Fruit fly (Drosophila melanogaster) whole organism, embryonic: ENCODE measurements around the gene dgt2.
A peak's percentile ranks its signal among the peaks of the same experiment; 100 is the strongest.

Experiments
- Bgb ChIP-seq: fragments of 200-800 bp; sonication (Bioruptor generic); IDR thresholded peaks from 2 replicates; pipeline ENCODE4 v1.3.6; 2022; ENCODE audit warnings: missing biosample characterization, missing genetic modification characterization; ENCODE audit not compliant: partially characterized antibody
- C15 ChIP-seq: fragments of 200-800 bp; sonication (Bioruptor generic); IDR thresholded peaks from 3 replicates; pipeline ENCODE4 v1.3.6; 2022; ENCODE audit warnings: missing biosample characterization, missing genetic modification characterization
- CG1024 ChIP-seq: fragments of 200-800 bp; sonication (Bioruptor generic); IDR thresholded peaks from 2 replicates; pipeline ENCODE4 v1.3.6; 2022; ENCODE audit warnings: missing biosample characterization, missing genetic modification characterization
- CG10959 ChIP-seq: fragments of 200-800 bp; sonication (Bioruptor generic); IDR thresholded peaks from 2 replicates; pipeline ENCODE4 v1.3.6; 2022; ENCODE audit warnings: missing biosample characterization, missing genetic modification characterization
- CG11093 ChIP-seq: fragments of 200-800 bp; sonication (Bioruptor generic); IDR thresholded peaks from 3 replicates; pipeline ENCODE4 v1.3.6; 2022; ENCODE audit warnings: missing biosample characterization, missing genetic modification characterization
- CG11247 ChIP-seq: fragments of 200-800 bp; sonication (Bioruptor generic); IDR thresholded peaks from 2 replicates; pipeline ENCODE4 v1.3.6; 2022; ENCODE audit warnings: missing biosample characterization, missing genetic modification characterization
- CG11560 ChIP-seq: fragments of 200-800 bp; sonication (Bioruptor generic); IDR thresholded peaks from 3 replicates; pipeline ENCODE4 v1.3.6; 2022; ENCODE audit warnings: missing biosample characterization, missing genetic modification characterization
- CG11696 ChIP-seq: fragments of 200-800 bp; sonication (Bioruptor generic); IDR thresholded peaks from 2 replicates; pipeline ENCODE4 v1.3.6; 2022; ENCODE audit warnings: missing biosample characterization, missing genetic modification characterization
- CG1233 ChIP-seq: fragments of 200-800 bp; sonication (Bioruptor generic); optimal IDR thresholded peaks from 4 replicates; lab custom pipeline; 2018; ENCODE audit warnings: missing biosample characterization, mild to moderate bottlenecking, missing genetic modification characterization
- CG12391 ChIP-seq: fragments of 200-800 bp; sonication (Bioruptor generic); optimal IDR thresholded peaks from 3 replicates; lab custom pipeline; 2018; ENCODE audit warnings: missing biosample characterization, mild to moderate bottlenecking, missing genetic modification characterization, moderate library complexity
- CG15269 ChIP-seq: fragments of 200-800 bp; sonication (Bioruptor generic); optimal IDR thresholded peaks from 2 replicates; lab custom pipeline; 2018; ENCODE audit warnings: missing biosample characterization, mild to moderate bottlenecking, missing genetic modification characterization, moderate library complexity
- CG17912 ChIP-seq: fragments of 200-800 bp; sonication (Bioruptor generic); optimal IDR thresholded peaks from 2 replicates; lab custom pipeline; 2018; ENCODE audit warnings: missing biosample characterization, mild to moderate bottlenecking, missing genetic modification characterization
- CG1792 ChIP-seq: fragments of 200-800 bp; sonication (Bioruptor generic); optimal IDR thresholded peaks from 2 replicates; lab custom pipeline; 2016; ENCODE audit warnings: missing biosample characterization, missing genetic modification characterization
- CG2712 ChIP-seq: fragments of 200-800 bp; optimal IDR thresholded peaks from 3 replicates; lab custom pipeline; 2019; ENCODE audit warnings: missing biosample characterization, mild to moderate bottlenecking, missing genetic modification characterization, moderate library complexity
- CG3065 ChIP-seq: fragments of 200-800 bp; sonication (Bioruptor generic); optimal IDR thresholded peaks from 2 replicates; lab custom pipeline; 2016; ENCODE audit warnings: missing biosample characterization, missing genetic modification characterization
- CG31365 ChIP-seq: fragments of 200-800 bp; sonication (Bioruptor generic); optimal IDR thresholded peaks from 2 replicates; lab custom pipeline; 2018; ENCODE audit warnings: missing biosample characterization, mild to moderate bottlenecking, missing genetic modification characterization
- CG31441 ChIP-seq: fragments of 200-800 bp; sonication (Bioruptor generic); IDR thresholded peaks from 2 replicates; pipeline ENCODE4 v1.3.6; 2022; ENCODE audit warnings: missing biosample characterization, missing genetic modification characterization
- CG33213 ChIP-seq: fragments of 200-800 bp; sonication (Bioruptor generic); optimal IDR thresholded peaks from 3 replicates; lab custom pipeline; 2016; ENCODE audit warnings: missing biosample characterization, missing genetic modification characterization
- CG34224 ChIP-seq: fragments of 200-800 bp; sonication (Bioruptor generic); IDR thresholded peaks from 3 replicates; pipeline ENCODE4 v1.3.6; 2022; ENCODE audit warnings: missing biosample characterization, missing genetic modification characterization; ENCODE audit not compliant: partially characterized antibody
- CG6654 ChIP-seq: fragments of 200-800 bp; sonication (Bioruptor generic); optimal IDR thresholded peaks from 2 replicates; lab custom pipeline; 2017; ENCODE audit warnings: missing biosample characterization, mild to moderate bottlenecking, missing genetic modification characterization
- CG7271 ChIP-seq: fragments of 200-800 bp; sonication (Bioruptor generic); optimal IDR thresholded peaks from 2 replicates; lab custom pipeline; 2018; ENCODE audit warnings: missing biosample characterization, mild to moderate bottlenecking, missing genetic modification characterization, moderate library complexity
- CG8944 ChIP-seq: fragments of 200-800 bp; sonication (Bioruptor generic); optimal IDR thresholded peaks from 3 replicates; lab custom pipeline; 2016; ENCODE audit warnings: missing biosample characterization, missing genetic modification characterization
- CG9817 ChIP-seq: fragments of 200-800 bp; sonication (Bioruptor generic); optimal IDR thresholded peaks from 2 replicates; lab custom pipeline; 2018; ENCODE audit warnings: missing biosample characterization, mild to moderate bottlenecking, missing genetic modification characterization, moderate library complexity
- CHES-1-like ChIP-seq: fragments of 200-800 bp; sonication (Bioruptor generic); optimal IDR thresholded peaks from 2 replicates; lab custom pipeline; 2016; ENCODE audit warnings: missing biosample characterization, missing genetic modification characterization
- CTCF ChIP-seq: fragments of 200-800 bp; sonication (Bioruptor generic); optimal IDR thresholded peaks from 2 replicates; lab custom pipeline; 2017; ENCODE audit warnings: missing biosample characterization, mild to moderate bottlenecking, missing genetic modification characterization, moderate library complexity
- Chrac-16 ChIP-seq: fragments of 200-800 bp; sonication (Bioruptor generic); optimal IDR thresholded peaks from 3 replicates; lab custom pipeline; 2016; ENCODE audit warnings: missing biosample characterization, missing genetic modification characterization
- CkIIα-i1 ChIP-seq: fragments of 200-800 bp; sonication (Bioruptor generic); IDR thresholded peaks from 2 replicates; pipeline ENCODE4 v1.3.6; 2022; ENCODE audit warnings: missing biosample characterization, missing genetic modification characterization
- Dip2 ChIP-seq: fragments of 200-800 bp; sonication (Bioruptor generic); IDR thresholded peaks from 2 replicates; pipeline ENCODE4 v1.3.6; 2022; ENCODE audit warnings: missing biosample characterization, missing genetic modification characterization
- Dp ChIP-seq: fragments of 200-800 bp; sonication (Bioruptor generic); optimal IDR thresholded peaks from 2 replicates; lab custom pipeline; 2018; ENCODE audit warnings: missing biosample characterization, mild to moderate bottlenecking, missing genetic modification characterization, moderate library complexity
- Ets97D ChIP-seq: fragments of 200-800 bp; sonication (Bioruptor generic); optimal IDR thresholded peaks from 3 replicates; lab custom pipeline; 2016; ENCODE audit warnings: missing biosample characterization, missing genetic modification characterization
- HLH3B ChIP-seq: fragments of 200-800 bp; sonication (Bioruptor generic); IDR thresholded peaks from 2 replicates; pipeline ENCODE4 v1.3.6; 2022; ENCODE audit warnings: missing biosample characterization, missing genetic modification characterization
- Hr78 ChIP-seq, 2 experiments: fragments of 200-800 bp in 1 of 2; fragments of >200 bp in 1 of 2; sonication (Bioruptor generic) in 1 of 2; optimal IDR thresholded peaks; 2 replicates each; lab custom pipeline; 2017 to 2019; ENCODE audit warnings: missing biosample characterization in 2 of 2, missing genetic modification characterization in 2 of 2, mild to moderate bottlenecking in 1 of 2, moderate library complexity in 1 of 2
- Max ChIP-seq: fragments of 200-800 bp; sonication (Bioruptor generic); optimal IDR thresholded peaks from 2 replicates; lab custom pipeline; 2016; ENCODE audit warnings: missing biosample characterization, mild to moderate bottlenecking, missing genetic modification characterization
- Meics ChIP-seq: fragments of 200-800 bp; sonication (Bioruptor generic); optimal IDR thresholded peaks from 2 replicates; lab custom pipeline; 2017; ENCODE audit warnings: missing biosample characterization, mild to moderate bottlenecking, missing genetic modification characterization
- NC2β ChIP-seq: fragments of 200-800 bp; sonication (Bioruptor generic); optimal IDR thresholded peaks from 2 replicates; lab custom pipeline; 2016; ENCODE audit warnings: missing biosample characterization, missing genetic modification characterization
- NfI ChIP-seq: fragments of 200-800 bp; sonication (Bioruptor generic); optimal IDR thresholded peaks from 3 replicates; lab custom pipeline; 2018; ENCODE audit warnings: missing biosample characterization, mild to moderate bottlenecking, missing genetic modification characterization, moderate library complexity
- aop ChIP-seq: fragments of 200-800 bp; sonication (Bioruptor generic); IDR thresholded peaks from 2 replicates; pipeline ENCODE4 v1.3.6; 2022; ENCODE audit warnings: missing biosample characterization, missing genetic modification characterization
- br ChIP-seq: fragments of >200 bp; optimal IDR thresholded peaks from 2 replicates; lab custom pipeline; 2017
- bsh ChIP-seq, 2 experiments: fragments of 200-800 bp; sonication (Bioruptor generic); optimal IDR thresholded peaks; 2 replicates each; lab custom pipeline; 2017 to 2018; ENCODE audit warnings: mild to moderate bottlenecking in 2 of 2, missing biosample characterization in 2 of 2, missing genetic modification characterization in 2 of 2, moderate library complexity in 1 of 2
- disco-r ChIP-seq: fragments of 200-800 bp; sonication (Bioruptor generic); optimal IDR thresholded peaks from 2 replicates; lab custom pipeline; 2016; ENCODE audit warnings: missing biosample characterization, missing genetic modification characterization
- ems ChIP-seq: fragments of 200-800 bp; sonication (Bioruptor generic); optimal IDR thresholded peaks from 3 replicates; lab custom pipeline; 2016; ENCODE audit warnings: missing biosample characterization, missing genetic modification characterization
- fd64A ChIP-seq: fragments of 200-800 bp; sonication (Bioruptor generic); optimal IDR thresholded peaks from 3 replicates; lab custom pipeline; 2018; ENCODE audit warnings: missing biosample characterization, mild to moderate bottlenecking, missing genetic modification characterization
- fru ChIP-seq: fragments of >200 bp; optimal IDR thresholded peaks from 2 replicates; lab custom pipeline; 2017
- jigr1 ChIP-seq: fragments of 200-800 bp; sonication (Bioruptor generic); IDR thresholded peaks from 3 replicates; pipeline ENCODE4 v1.3.6; 2022; ENCODE audit warnings: missing biosample characterization, missing genetic modification characterization
- jing ChIP-seq: fragments of 200-800 bp; sonication (Bioruptor generic); optimal IDR thresholded peaks from 2 replicates; lab custom pipeline; 2018; ENCODE audit warnings: missing biosample characterization, mild to moderate bottlenecking, missing genetic modification characterization
- lbe ChIP-seq: fragments of 200-800 bp; sonication (Bioruptor generic); optimal IDR thresholded peaks from 2 replicates; lab custom pipeline; 2016; ENCODE audit warnings: missing biosample characterization, mild to moderate bottlenecking, missing genetic modification characterization
- repo ChIP-seq: fragments of 200-800 bp; sonication (Bioruptor generic); optimal IDR thresholded peaks from 2 replicates; lab custom pipeline; 2016; ENCODE audit warnings: missing biosample characterization, missing genetic modification characterization
- schlank ChIP-seq: fragments of 200-800 bp; sonication (Bioruptor generic); optimal IDR thresholded peaks from 2 replicates; lab custom pipeline; 2018; ENCODE audit warnings: missing biosample characterization, mild to moderate bottlenecking, missing genetic modification characterization
- sna ChIP-seq: fragments of 200-800 bp; sonication (Bioruptor generic); IDR thresholded peaks from 2 replicates; pipeline ENCODE4 v1.3.6; 2022; ENCODE audit warnings: missing biosample characterization, missing genetic modification characterization; ENCODE audit not compliant: partially characterized antibody
- so ChIP-seq: fragments of 200-800 bp; sonication (Bioruptor generic); IDR thresholded peaks from 3 replicates; pipeline ENCODE4 v1.3.6; 2022; ENCODE audit warnings: missing biosample characterization, missing genetic modification characterization
- tx ChIP-seq: fragments of 200-800 bp; sonication (Bioruptor generic); optimal IDR thresholded peaks from 2 replicates; lab custom pipeline; 2016; ENCODE audit warnings: missing biosample characterization, missing genetic modification characterization
- wdn ChIP-seq: fragments of 200-800 bp; sonication (Bioruptor generic); IDR thresholded peaks from 2 replicates; pipeline ENCODE4 v1.3.6; 2022; ENCODE audit warnings: missing biosample characterization, missing genetic modification characterization
- yki ChIP-seq: fragments of >200 bp; optimal IDR thresholded peaks from 3 replicates; lab custom pipeline; 2018

Gene dgt2

DNA sequence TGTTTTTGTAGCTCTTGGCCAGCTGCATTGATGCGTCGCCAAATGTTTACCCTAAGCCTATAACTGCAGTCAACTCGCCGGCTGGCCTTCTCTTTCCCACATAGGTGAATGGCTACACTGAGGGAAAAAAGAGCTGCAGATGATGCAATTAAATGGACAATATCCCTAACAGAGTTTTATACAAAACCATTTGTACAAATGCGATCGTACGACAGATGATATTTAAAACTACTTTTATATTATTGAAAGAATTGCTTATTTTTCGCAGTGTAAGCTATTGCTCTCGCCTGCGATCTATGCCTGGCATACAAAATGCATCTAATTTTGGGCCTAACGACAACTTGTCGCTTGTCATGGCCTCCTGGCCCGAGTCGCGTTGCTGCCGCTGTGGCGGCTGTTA is 39.8 kb upstream of the dgt2 start (continued):
- peak; percentile 18; the same call in 1 of the 2 replicates for TF ChIP-seq wdn
- peak; percentile 44 for TF ChIP-seq CG12391 (tag; lab: Kevin White, UChicago)
- TF ChIP-seq CG8944 (GFP tag; lab: Kevin White, UChicago) = no peak
- no peak for TF ChIP-seq ems (GFP tag; lab: Kevin White, UChicago)
- TF ChIP-seq CG3065 = no peak
- TF ChIP-seq CG34224 = no peak
- TF ChIP-seq fd64A (GFP tag; lab: Kevin White, UChicago) = no peak
- no peak for TF ChIP-seq CG7271 (tag; lab: Kevin White, UChicago)
- no peak for TF ChIP-seq CkIIα-i1 (GFP tag; lab: Robert Waterston, UW)
- TF ChIP-seq so (GFP tag; lab: Robert Waterston, UW) = 0 out of 3 replicates have a peak, but pooled peaks have one; percentile 19
- TF ChIP-seq CG6654 = no peak
- no peak for TF ChIP-seq Hr78 (GFP tag; optimal IDR thresholded peaks at IDR 0.05; lab: Kevin White, UChicago)
- no peak for TF ChIP-seq CG1792 (GFP tag; lab: Kevin White, UChicago)
- TF ChIP-seq Max (GFP tag; lab: Kevin White, UChicago) = peak; percentile 6
- no peak for TF ChIP-seq CG11560 (tag; lab: Robert Waterston, UW)
- no peak for TF ChIP-seq Meics (GFP tag; lab: Kevin White, UChicago)
- TF ChIP-seq CG11093 (GFP tag; lab: Robert Waterston, UW) = no peak
- TF ChIP-seq NC2β (GFP tag; lab: Kevin White, UChicago) = peak; percentile 8
- no peak for TF ChIP-seq lbe (GFP tag; lab: Kevin White, UChicago)
- TF ChIP-seq CG1024 (GFP tag; lab: Robert Waterston, UW) = peak; percentile 30; the same call in 1 of the 2 replicates
- TF ChIP-seq CG10959 (GFP tag; lab: Robert Waterston, UW) = peak; percentile 62
- TF ChIP-seq C15 (GFP tag; lab: Robert Waterston, UW) = no peak
- TF ChIP-seq jing (GFP tag; lab: Kevin White, UChicago) = peak; percentile 23
- TF ChIP-seq CG11696 (GFP tag; lab: Robert Waterston, UW) = peak; percentile 54
- TF ChIP-seq NfI (GFP tag; lab: Kevin White, UChicago) = peak; percentile 37
- peak; percentile 37; the same call in 1 of the 2 replicates for TF ChIP-seq HLH3B
- no peak for TF ChIP-seq CHES-1-like
- no peak for TF ChIP-seq disco-r (GFP tag; lab: Kevin White, UChicago)
- TF ChIP-seq jigr1 (GFP tag; lab: Robert Waterston, UW) = no peak
- peak; percentile 20 for TF ChIP-seq CG9817
- TF ChIP-seq repo (GFP tag; lab: Kevin White, UChicago) = no peak
- TF ChIP-seq Dp (GFP tag; lab: Kevin White, UChicago) = no peak
- no peak for TF ChIP-seq sna
- TF ChIP-seq CG31365 = no peak
- no peak for TF ChIP-seq CG33213
- no peak for TF ChIP-seq Dip2 (GFP tag; lab: Robert Waterston, UW)
- no peak for TF ChIP-seq fru (lab: Kevin White, UChicago)
- no peak for TF ChIP-seq CTCF (GFP tag; lab: Kevin White, UChicago)
- no peak for TF ChIP-seq schlank (tag; lab: Kevin White, UChicago)
- no peak for TF ChIP-seq yki (lab: Kevin White, UChicago)
- no peak for TF ChIP-seq CG17912 (GFP tag; lab: Kevin White, UChicago)
- 0 out of 2 replicates have a peak, but pooled peaks have one; percentile 40 for TF ChIP-seq CG11247 (GFP tag; lab: Robert Waterston, UW)
- TF ChIP-seq Bgb = no peak
- no peak for TF ChIP-seq br (lab: Kevin White, UChicago)
- TF ChIP-seq CG31441 (GFP tag; lab: Robert Waterston, UW) = peak; percentile 41; the same call in 1 of the 2 replicates
- TF ChIP-seq bsh (GFP tag; optimal IDR thresholded peaks at IDR 0.05; lab: Kevin White, UChicago) = peak; percentile 63 to 76
- TF ChIP-seq CG15269 (tag; lab: Kevin White, UChicago) = peak; percentile 35
- peak; percentile 47 for TF ChIP-seq Chrac-16 (GFP tag; lab: Kevin White, UChicago)
- no peak for TF ChIP-seq aop (GFP tag; lab: Robert Waterston, UW)
- TF ChIP-seq CG2712 = peak; percentile 57
- peak; percentile 1 for TF ChIP-seq tx (GFP tag; lab: Kevin White, UChicago)
- no peak for TF ChIP-seq CG1233 (GFP tag; lab: Kevin White, UChicago)
- TF ChIP-seq Ets97D = no peak
